Worm (Caenorhabditis elegans) whole organism, young adult: ENCODE results near the gene F22B7.9.

Experiments used
- B0019.2 ChIP-seq: fragments of 200-800 bp; sonication (Bioruptor generic); conservative IDR thresholded peaks from 2 replicates; pipeline ENCODE4 v1.3.6; 2022; ENCODE audit warnings: missing genetic modification reagents, missing genetic modification characterization, missing compliant biosample characterization
- B0035.1 ChIP-seq: sonication (generic microtip); optimal IDR thresholded peaks from 2 replicates; lab custom pipeline; 2016; ENCODE audit warnings: missing genetic modification characterization, mild to moderate bottlenecking, missing compliant biosample characterization, missing genotype, missing genetic modification reagents
- B0261.1 ChIP-seq: sonication (generic microtip); optimal IDR thresholded peaks from 2 replicates; lab custom pipeline; 2016; ENCODE audit warnings: mild to moderate bottlenecking, missing genetic modification characterization, moderate library complexity, missing compliant biosample characterization
- C17E4.6 ChIP-seq: fragments of 200-800 bp; sonication (Bioruptor generic); IDR thresholded peaks from 2 replicates; pipeline ENCODE4 v1.3.6; 2022; ENCODE audit warnings: missing genetic modification reagents, missing genetic modification characterization, missing compliant biosample characterization
- F22D6.2 ChIP-seq: sonication (generic microtip); optimal IDR thresholded peaks from 2 replicates; lab custom pipeline; 2016; ENCODE audit warnings: mild to moderate bottlenecking, missing genetic modification characterization, missing compliant biosample characterization
- F23B12.7 ChIP-seq: sonication (generic microtip); optimal IDR thresholded peaks from 2 replicates; lab custom pipeline; 2017; ENCODE audit warnings: missing genetic modification characterization, mild to moderate bottlenecking, missing compliant biosample characterization, antibody characterized with exemption, moderate library complexity; ENCODE audit not compliant: insufficient read depth
- F39B2.1 ChIP-seq: fragments of 200-800 bp; sonication (Bioruptor generic); IDR thresholded peaks from 2 replicates; pipeline ENCODE4 v1.3.6; 2022; ENCODE audit warnings: missing genetic modification reagents, missing genetic modification characterization, missing compliant biosample characterization
- K11D2.4 ChIP-seq: fragments of 200-800 bp; sonication (Bioruptor generic); IDR thresholded peaks from 2 replicates; pipeline ENCODE4 v1.3.6; 2022; ENCODE audit warnings: missing genetic modification reagents, missing genetic modification characterization, missing compliant biosample characterization
- K12H6.12 ChIP-seq: fragments of 200-800 bp; sonication (Bioruptor generic); optimal IDR thresholded peaks from 2 replicates; lab custom pipeline; 2018; ENCODE audit warnings: mild to moderate bottlenecking, missing genetic modification characterization, missing compliant biosample characterization
- Y67H2A.10 ChIP-seq: fragments of 200-800 bp; sonication (Bioruptor generic); conservative IDR thresholded peaks from 2 replicates; pipeline ENCODE4 v1.3.6; 2022; ENCODE audit warnings: missing genetic modification reagents, missing genetic modification characterization, missing compliant biosample characterization
- attf-3 ChIP-seq: fragments of 200-800 bp; sonication (Bioruptor generic); conservative IDR thresholded peaks from 2 replicates; pipeline ENCODE4 v1.3.6; 2022; ENCODE audit warnings: missing genetic modification reagents, missing genetic modification characterization, missing compliant biosample characterization
- attf-5 ChIP-seq: fragments of 200-800 bp; sonication (Bioruptor generic); optimal IDR thresholded peaks from 2 replicates; lab custom pipeline; 2018; ENCODE audit warnings: mild to moderate bottlenecking, missing genetic modification characterization, missing compliant biosample characterization
- bed-1 ChIP-seq: fragments of 200-800 bp; sonication (Bioruptor generic); IDR thresholded peaks from 2 replicates; pipeline ENCODE4 v1.3.6; 2022; ENCODE audit warnings: missing genetic modification reagents, missing genetic modification characterization, missing compliant biosample characterization
- cebp-2 ChIP-seq: fragments of 200-800 bp; sonication (Bioruptor generic); IDR thresholded peaks from 2 replicates; pipeline ENCODE4 v1.3.6; 2022; ENCODE audit warnings: missing genetic modification characterization, missing compliant biosample characterization
- ceh-58 ChIP-seq: fragments of 200-800 bp; sonication (Bioruptor generic); IDR thresholded peaks from 2 replicates; pipeline ENCODE4 v1.3.6; 2022; ENCODE audit warnings: missing genetic modification characterization, missing compliant biosample characterization
- ceh-79 ChIP-seq: sonication (generic microtip); optimal IDR thresholded peaks from 2 replicates; lab custom pipeline; 2017; ENCODE audit warnings: mild to moderate bottlenecking, missing genetic modification characterization, missing compliant biosample characterization
- efl-1 ChIP-seq: fragments of 150-350 bp; optimal IDR thresholded peaks from 2 replicates; lab custom pipeline; 2014; ENCODE audit warnings: missing biosample characterization, missing genetic modification reagents, missing genetic modification characterization
- egl-18 ChIP-seq: fragments of 200-800 bp; sonication (Bioruptor generic); IDR thresholded peaks from 2 replicates; pipeline ENCODE4 v1.3.6; 2022; ENCODE audit warnings: missing genetic modification reagents, missing genetic modification characterization, missing compliant biosample characterization
- egl-44 ChIP-seq: fragments of 200-800 bp; sonication (Bioruptor generic); IDR thresholded peaks from 2 replicates; pipeline ENCODE4 v1.3.6; 2022; ENCODE audit warnings: missing genetic modification reagents, missing genetic modification characterization, missing compliant biosample characterization
- egrh-3 ChIP-seq: fragments of 200-800 bp; sonication (Bioruptor generic); IDR thresholded peaks from 2 replicates; pipeline ENCODE4 v1.3.6; 2022; ENCODE audit warnings: missing genetic modification reagents, missing genetic modification characterization, missing compliant biosample characterization
- ets-4 ChIP-seq: fragments of 200-800 bp; sonication (Bioruptor generic); optimal IDR thresholded peaks from 2 replicates; lab custom pipeline; 2018; ENCODE audit warnings: mild to moderate bottlenecking, missing genetic modification characterization, missing compliant biosample characterization
- fkh-3 ChIP-seq: sonication (generic microtip); optimal IDR thresholded peaks from 2 replicates; lab custom pipeline; 2016; ENCODE audit warnings: mild to moderate bottlenecking, missing genetic modification characterization, missing compliant biosample characterization
- gei-17 ChIP-seq: fragments of 200-800 bp; sonication (Bioruptor generic); optimal IDR thresholded peaks from 2 replicates; lab custom pipeline; 2018; ENCODE audit warnings: mild to moderate bottlenecking, missing genetic modification characterization, missing compliant biosample characterization
- hmg-1.2 ChIP-seq: fragments of 200-800 bp; sonication (Bioruptor generic); IDR thresholded peaks from 2 replicates; pipeline ENCODE4 v1.3.6; 2022; ENCODE audit warnings: missing genetic modification reagents, missing genetic modification characterization, missing compliant biosample characterization
- hmg-20 ChIP-seq: fragments of 200-800 bp; sonication (Bioruptor generic); IDR thresholded peaks from 2 replicates; pipeline ENCODE4 v1.3.6; 2022; ENCODE audit warnings: missing genetic modification reagents, missing genetic modification characterization, missing compliant biosample characterization
- lin-35 ChIP-seq, 3 experiments: fragments of 150-350 bp in 2 of 3; sonication (generic microtip) in 1 of 3; optimal IDR thresholded peaks; 2 replicates each; lab custom pipeline; 2014 to 2018; ENCODE audit warnings: missing biosample characterization in 3 of 3, missing genetic modification characterization in 3 of 3, missing genetic modification reagents in 3 of 3
- lin-40 ChIP-seq: sonication (generic microtip); optimal IDR thresholded peaks from 2 replicates; lab custom pipeline; 2016; ENCODE audit warnings: missing genetic modification characterization, mild to moderate bottlenecking, missing compliant biosample characterization, missing genotype, missing genetic modification reagents
- lin-54 ChIP-seq: fragments of 200-800 bp; sonication (Bioruptor generic); optimal IDR thresholded peaks from 2 replicates; lab custom pipeline; 2018; ENCODE audit warnings: mild to moderate bottlenecking, missing genetic modification characterization, missing compliant biosample characterization
- lir-1 ChIP-seq: fragments of 200-800 bp; sonication (Bioruptor generic); conservative IDR thresholded peaks from 2 replicates; pipeline ENCODE4 v1.3.6; 2022; ENCODE audit warnings: missing genetic modification reagents, missing genetic modification characterization, missing compliant biosample characterization
- lsl-1 ChIP-seq: fragments of 200-800 bp; sonication (Bioruptor generic); optimal IDR thresholded peaks from 2 replicates; lab custom pipeline; 2018; ENCODE audit warnings: mild to moderate bottlenecking, missing genetic modification characterization, moderate library complexity, missing compliant biosample characterization
- madf-10 ChIP-seq: sonication (generic microtip); optimal IDR thresholded peaks from 2 replicates; lab custom pipeline; 2016; ENCODE audit warnings: mild to moderate bottlenecking, missing genetic modification characterization, missing compliant biosample characterization
- madf-6 ChIP-seq: fragments of 200-800 bp; sonication (Bioruptor generic); IDR thresholded peaks from 2 replicates; pipeline ENCODE4 v1.3.6; 2022; ENCODE audit warnings: missing genetic modification reagents, missing genetic modification characterization, missing compliant biosample characterization
- mcd-1 ChIP-seq: fragments of 200-800 bp; sonication (Bioruptor generic); IDR thresholded peaks from 2 replicates; pipeline ENCODE4 v1.3.6; 2022; ENCODE audit warnings: missing genetic modification reagents, missing genetic modification characterization, missing compliant biosample characterization
- nfya-1 ChIP-seq: sonication (generic microtip); optimal IDR thresholded peaks from 2 replicates; lab custom pipeline; 2017; ENCODE audit warnings: antibody characterized with exemption, missing compliant biosample characterization, missing genetic modification characterization, borderline replicate concordance; ENCODE audit not compliant: insufficient read depth
- nfya-2 ChIP-seq: fragments of 200-800 bp; sonication (Bioruptor generic); IDR thresholded peaks from 2 replicates; pipeline ENCODE4 v1.3.6; 2022; ENCODE audit warnings: missing genetic modification reagents, missing genetic modification characterization, missing compliant biosample characterization
- nhr-179 ChIP-seq: sonication (generic microtip); optimal IDR thresholded peaks from 2 replicates; lab custom pipeline; 2016; ENCODE audit warnings: mild to moderate bottlenecking, missing genetic modification characterization, missing compliant biosample characterization
- pbrm-1 ChIP-seq: fragments of 200-800 bp; sonication (Bioruptor generic); IDR thresholded peaks from 2 replicates; pipeline ENCODE4 v1.3.6; 2022; ENCODE audit warnings: missing genetic modification reagents, missing genetic modification characterization, missing compliant biosample characterization
- rcor-1 ChIP-seq: fragments of 200-800 bp; sonication (Bioruptor generic); IDR thresholded peaks from 2 replicates; pipeline ENCODE4 v1.3.6; 2022; ENCODE audit warnings: missing genetic modification reagents, missing genetic modification characterization, missing compliant biosample characterization
- repo-1 ChIP-seq: sonication (generic microtip); optimal IDR thresholded peaks from 2 replicates; lab custom pipeline; 2017; ENCODE audit warnings: mild to moderate bottlenecking, missing genetic modification characterization, missing compliant biosample characterization
- sea-2 ChIP-seq: fragments of 200-800 bp; sonication (Bioruptor generic); IDR thresholded peaks from 2 replicates; pipeline ENCODE4 v1.3.6; 2022; ENCODE audit warnings: missing genetic modification characterization, missing compliant biosample characterization
- snpc-1.3 ChIP-seq: sonication (generic microtip); optimal IDR thresholded peaks from 2 replicates; lab custom pipeline; 2017; ENCODE audit warnings: missing genetic modification characterization, mild to moderate bottlenecking, missing compliant biosample characterization, antibody characterized with exemption, moderate library complexity, missing genotype, missing genetic modification reagents; ENCODE audit not compliant: insufficient read depth
- somi-1 ChIP-seq: fragments of 200-800 bp; sonication (Bioruptor generic); optimal IDR thresholded peaks from 2 replicates; lab custom pipeline; 2018; ENCODE audit warnings: mild to moderate bottlenecking, missing genetic modification characterization, missing compliant biosample characterization
- sptf-2 ChIP-seq: fragments of 200-800 bp; sonication (Bioruptor generic); optimal IDR thresholded peaks from 2 replicates; lab custom pipeline; 2018; ENCODE audit warnings: mild to moderate bottlenecking, missing genetic modification characterization, missing compliant biosample characterization
- tbx-9 ChIP-seq: sonication (generic microtip); optimal IDR thresholded peaks from 2 replicates; lab custom pipeline; 2016; ENCODE audit warnings: borderline replicate concordance, missing genetic modification characterization, inconsistent platforms, missing compliant biosample characterization
- unc-130 ChIP-seq: sonication (generic microtip); optimal IDR thresholded peaks from 2 replicates; lab custom pipeline; 2016; ENCODE audit warnings: missing genetic modification reagents, missing genetic modification characterization, missing compliant biosample characterization
- zfh-2 ChIP-seq: fragments of 200-800 bp; sonication (Bioruptor generic); conservative IDR thresholded peaks from 2 replicates; pipeline ENCODE4 v1.3.6; 2022; ENCODE audit warnings: missing genetic modification reagents, missing genetic modification characterization, missing compliant biosample characterization
- ztf-22 ChIP-seq: fragments of 200-800 bp; sonication (Bioruptor generic); optimal IDR thresholded peaks from 2 replicates; lab custom pipeline; 2018; ENCODE audit warnings: mild to moderate bottlenecking, missing genetic modification characterization, moderate library complexity, missing compliant biosample characterization
- ztf-26 ChIP-seq: sonication (generic microtip); optimal IDR thresholded peaks from 2 replicates; lab custom pipeline; 2017; ENCODE audit warnings: missing genetic modification characterization, missing compliant biosample characterization
- ztf-6 ChIP-seq: fragments of 200-800 bp; sonication (Bioruptor generic); IDR thresholded peaks from 2 replicates; pipeline ENCODE4 v1.3.6; 2022; ENCODE audit warnings: missing genetic modification reagents, missing genetic modification characterization, missing compliant biosample characterization

Gene F22B7.9

DNA sequence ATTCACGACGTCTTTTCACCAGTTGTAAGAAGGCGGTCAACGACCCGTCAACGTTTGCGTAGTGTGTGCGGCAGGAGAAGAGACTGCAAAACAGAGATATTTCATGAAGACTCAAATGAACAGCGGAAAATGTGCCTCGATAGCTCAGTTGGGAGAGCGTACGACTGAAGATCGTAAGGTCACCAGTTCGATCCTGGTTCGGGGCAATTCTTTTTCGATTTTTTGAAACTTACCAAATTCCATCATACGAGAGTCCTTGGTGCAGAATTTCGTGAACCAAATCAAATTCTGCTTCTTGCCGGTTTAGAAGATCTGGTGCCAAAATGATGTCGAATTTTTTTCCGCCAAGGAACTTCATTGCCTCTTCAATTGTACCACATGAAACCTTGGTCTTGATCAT lies 803 bp downstream of the F22B7.9 start (continued):
- TF ChIP-seq Y67H2A.10 (GFP tag; lab: Robert Waterston, UW) (no peak), lin-35 (GFP tag; optimal IDR thresholded peaks at IDR 0.05; lab: Kevin White, UChicago) (peak in 1 of 3 experiments; percentile 60), B0035.1 (tag; lab: Kevin White, UChicago) (no peak), C17E4.6 (GFP tag; lab: Robert Waterston, UW) (no peak), ztf-26 (tag; lab: Kevin White, UChicago) (peak; percentile 37), cebp-2 (no peak), lin-40 (tag; lab: Kevin White, UChicago) (no peak), rcor-1 (GFP tag; lab: Robert Waterston, UW) (0 out of 2 replicates have a peak, but pooled peaks have one; percentile 29), F23B12.7 (tag; lab: Kevin White, UChicago) (peak; percentile 62), egl-18 (GFP tag; lab: Robert Waterston, UW) (no peak), tbx-9 (tag; lab: Kevin White, UChicago) (no peak), lsl-1 (GFP tag; lab: Kevin White, UChicago) (no peak), hmg-20 (no peak), madf-6 (GFP tag; lab: Robert Waterston, UW) (peak; percentile 40; the same call in 1 of the 2 replicates), ztf-22 (GFP tag; lab: Kevin White, UChicago) (no peak), mcd-1 (GFP tag; lab: Robert Waterston, UW) (peak; percentile 56), F39B2.1 (GFP tag; lab: Robert Waterston, UW) (no peak), attf-5 (GFP tag; lab: Kevin White, UChicago) (no peak), lin-54 (GFP tag; lab: Kevin White, UChicago) (peak; percentile 49), lir-1 (GFP tag; lab: Robert Waterston, UW) (no peak), bed-1 (no peak), B0019.2 (GFP tag; lab: Robert Waterston, UW) (no peak), K12H6.12 (no peak), fkh-3 (tag; lab: Kevin White, UChicago) (no peak), nfya-2 (GFP tag; lab: Robert Waterston, UW) (no peak), egl-44 (GFP tag; lab: Robert Waterston, UW) (peak; percentile 75), ets-4 (GFP tag; lab: Kevin White, UChicago) (no peak), zfh-2 (GFP tag; lab: Robert Waterston, UW) (no peak), sea-2 (no peak), gei-17 (GFP tag; lab: Kevin White, UChicago) (no peak), ceh-79 (no peak), snpc-1.3 (tag; lab: Kevin White, UChicago) (peak; percentile 7), somi-1 (no peak), B0261.1 (tag; lab: Kevin White, UChicago) (peak; percentile 75), nfya-1 (tag; lab: Kevin White, UChicago) (no peak), repo-1 (peak; percentile 22), hmg-1.2 (GFP tag; lab: Robert Waterston, UW) (peak; percentile 64), attf-3 (GFP tag; lab: Robert Waterston, UW) (no peak), K11D2.4 (GFP tag; lab: Robert Waterston, UW) (peak; percentile 52; the same call in 1 of the 2 replicates), efl-1 (no peak), ceh-58 (no peak), sptf-2 (no peak), pbrm-1 (GFP tag; lab: Robert Waterston, UW) (peak; percentile 54; the same call in 1 of the 2 replicates), nhr-179 (tag; lab: Kevin White, UChicago) (no peak), unc-130 (GFP tag; lab: Kevin White, UChicago) (no peak), egrh-3 (peak; percentile 13; the same call in 1 of the 2 replicates), ztf-6 (GFP tag; lab: Robert Waterston, UW) (peak; percentile 78; the same call in 1 of the 2 replicates), madf-10 (tag; lab: Kevin White, UChicago) (no peak), F22D6.2 (tag; lab: Kevin White, UChicago) (peak; percentile 25)
